Fruit fly (Drosophila melanogaster) whole organism, embryonic: ENCODE results near the gene TwdlX.

Experiments
- Abd-B ChIP-seq: fragments of 200-800 bp; sonication (Bioruptor generic); optimal IDR thresholded peaks from 2 replicates; lab custom pipeline; 2018; ENCODE audit warnings: missing biosample characterization, mild to moderate bottlenecking, missing genetic modification characterization, moderate library complexity
- B-H2 ChIP-seq: fragments of 200-800 bp; sonication (Bioruptor generic); optimal IDR thresholded peaks from 2 replicates; lab custom pipeline; 2018; ENCODE audit warnings: missing biosample characterization, mild to moderate bottlenecking, missing genetic modification characterization
- Bteb2 ChIP-seq: fragments of 200-800 bp; sonication (Bioruptor generic); optimal IDR thresholded peaks from 2 replicates; lab custom pipeline; 2016; ENCODE audit warnings: missing biosample characterization, missing genetic modification characterization
- C15 ChIP-seq: fragments of 200-800 bp; sonication (Bioruptor generic); IDR thresholded peaks from 3 replicates; pipeline ENCODE4 v1.3.6; 2022; ENCODE audit warnings: missing biosample characterization, missing genetic modification characterization
- CG12104 ChIP-seq: fragments of 200-800 bp; sonication (Bioruptor generic); optimal IDR thresholded peaks from 3 replicates; lab custom pipeline; 2016; ENCODE audit warnings: missing biosample characterization, missing genetic modification characterization
- CG12391 ChIP-seq: fragments of 200-800 bp; sonication (Bioruptor generic); optimal IDR thresholded peaks from 3 replicates; lab custom pipeline; 2018; ENCODE audit warnings: missing biosample characterization, mild to moderate bottlenecking, missing genetic modification characterization, moderate library complexity
- CG12744 ChIP-seq: fragments of 200-800 bp; sonication (Bioruptor generic); optimal IDR thresholded peaks from 2 replicates; lab custom pipeline; 2016; ENCODE audit warnings: missing biosample characterization, missing genetic modification characterization
- CG14441 ChIP-seq: fragments of 200-800 bp; sonication (Bioruptor generic); IDR thresholded peaks from 2 replicates; pipeline ENCODE4 v1.3.6; 2022; ENCODE audit warnings: missing biosample characterization, missing genetic modification characterization
- CG1529 ChIP-seq: fragments of 200-800 bp; sonication (Bioruptor generic); optimal IDR thresholded peaks from 3 replicates; lab custom pipeline; 2018; ENCODE audit warnings: missing biosample characterization, missing genetic modification characterization
- CG1603 ChIP-seq: fragments of 200-800 bp; sonication (Bioruptor generic); optimal IDR thresholded peaks from 2 replicates; lab custom pipeline; 2019; ENCODE audit warnings: missing biosample characterization, mild to moderate bottlenecking, missing genetic modification characterization, moderate library complexity
- CG17385 ChIP-seq: fragments of 200-800 bp; sonication (Bioruptor generic); optimal IDR thresholded peaks from 3 replicates; lab custom pipeline; 2018; ENCODE audit warnings: missing biosample characterization, mild to moderate bottlenecking, missing genetic modification characterization
- CG18011 ChIP-seq: fragments of 200-800 bp; sonication (Bioruptor generic); optimal IDR thresholded peaks from 2 replicates; lab custom pipeline; 2017; ENCODE audit warnings: missing biosample characterization, missing genetic modification characterization, mild to moderate bottlenecking, moderate library complexity, missing genotype
- CG2889 ChIP-seq: fragments of 200-800 bp; sonication (Bioruptor generic); IDR thresholded peaks from 3 replicates; pipeline ENCODE4 v1.3.6; 2022; ENCODE audit warnings: missing biosample characterization, missing genetic modification characterization
- CG30403 ChIP-seq: fragments of 200-800 bp; sonication (Bioruptor generic); optimal IDR thresholded peaks from 3 replicates; lab custom pipeline; 2016; ENCODE audit warnings: missing biosample characterization, missing genetic modification characterization
- CG3847 ChIP-seq: fragments of 200-800 bp; sonication (Bioruptor generic); IDR thresholded peaks from 2 replicates; pipeline ENCODE4 v1.3.6; 2022; ENCODE audit warnings: missing biosample characterization, missing genetic modification characterization
- CG4328 ChIP-seq: fragments of 200-800 bp; sonication (Bioruptor generic); optimal IDR thresholded peaks from 3 replicates; lab custom pipeline; 2017; ENCODE audit warnings: missing biosample characterization, missing genetic modification reagents, missing genetic modification characterization
- CG4707 ChIP-seq: fragments of 200-800 bp; sonication (Bioruptor generic); optimal IDR thresholded peaks from 2 replicates; lab custom pipeline; 2018; ENCODE audit warnings: missing biosample characterization, mild to moderate bottlenecking, missing genetic modification characterization, moderate library complexity
- CG4730 ChIP-seq: fragments of 200-800 bp; sonication (Bioruptor generic); IDR thresholded peaks from 2 replicates; pipeline ENCODE4 v1.3.6; 2022; ENCODE audit warnings: missing biosample characterization, missing genetic modification characterization
- CG6272 ChIP-seq: fragments of 200-800 bp; sonication (Bioruptor generic); IDR thresholded peaks from 2 replicates; pipeline ENCODE4 v1.3.6; 2022; ENCODE audit warnings: missing biosample characterization, missing genetic modification characterization
- CG8388 ChIP-seq: fragments of 200-800 bp; sonication (Bioruptor generic); optimal IDR thresholded peaks from 2 replicates; lab custom pipeline; 2019; ENCODE audit warnings: missing biosample characterization, mild to moderate bottlenecking, missing genetic modification characterization, moderate library complexity
- CG8924 ChIP-seq: fragments of 200-800 bp; optimal IDR thresholded peaks from 3 replicates; lab custom pipeline; 2019; ENCODE audit warnings: missing biosample characterization, mild to moderate bottlenecking, missing genetic modification characterization, moderate library complexity
- D19B ChIP-seq: fragments of 200-800 bp; sonication (Bioruptor generic); optimal IDR thresholded peaks from 2 replicates; lab custom pipeline; 2017; ENCODE audit warnings: missing biosample characterization, mild to moderate bottlenecking, missing genetic modification characterization
- Eip74EF ChIP-seq, 2 experiments: fragments of 200-800 bp in 1 of 2; fragments of >200 bp in 1 of 2; sonication (Bioruptor generic) in 1 of 2; optimal IDR thresholded peaks; 2 replicates each; lab custom pipeline; 2017 to 2019; ENCODE audit warnings: missing biosample characterization in 2 of 2, missing genetic modification characterization in 2 of 2, mild to moderate bottlenecking in 1 of 2, moderate library complexity in 1 of 2
- HmgZ ChIP-seq: fragments of 200-800 bp; sonication (Bioruptor generic); optimal IDR thresholded peaks from 2 replicates; lab custom pipeline; 2018; ENCODE audit warnings: missing biosample characterization, mild to moderate bottlenecking, missing genetic modification characterization
- Mad ChIP-seq: fragments of 200-800 bp; sonication (Bioruptor generic); optimal IDR thresholded peaks from 2 replicates; lab custom pipeline; 2016; ENCODE audit warnings: missing biosample characterization, missing genetic modification characterization
- Med ChIP-seq: fragments of 200-800 bp; sonication (Bioruptor generic); peaks from one replicate; lab custom pipeline; 2016; ENCODE audit warnings: missing biosample characterization, missing genetic modification characterization, mild to moderate bottlenecking, inconsistent platforms, moderate library complexity
- Myb ChIP-seq: fragments of 200-800 bp; sonication (Bioruptor generic); optimal IDR thresholded peaks from 2 replicates; lab custom pipeline; 2016; ENCODE audit warnings: missing biosample characterization, missing genetic modification characterization
- NC2β ChIP-seq: fragments of 200-800 bp; sonication (Bioruptor generic); optimal IDR thresholded peaks from 2 replicates; lab custom pipeline; 2016; ENCODE audit warnings: missing biosample characterization, missing genetic modification characterization
- Scr ChIP-seq: fragments of 200-800 bp; sonication (Bioruptor generic); IDR thresholded peaks from 2 replicates; pipeline ENCODE4 v1.3.6; 2022; ENCODE audit warnings: missing biosample characterization, missing genetic modification characterization; ENCODE audit not compliant: partially characterized antibody
- Sox102F ChIP-seq: fragments of 200-800 bp; sonication (Bioruptor generic); optimal IDR thresholded peaks from 2 replicates; lab custom pipeline; 2018; ENCODE audit warnings: missing biosample characterization, mild to moderate bottlenecking, missing genetic modification characterization, moderate library complexity
- Sry-β ChIP-seq: fragments of 200-800 bp; sonication (Bioruptor generic); optimal IDR thresholded peaks from 2 replicates; lab custom pipeline; 2018; ENCODE audit warnings: missing biosample characterization, mild to moderate bottlenecking, missing genetic modification characterization, moderate library complexity
- ab ChIP-seq: fragments of 200-800 bp; sonication (Bioruptor generic); optimal IDR thresholded peaks from 2 replicates; lab custom pipeline; 2016; ENCODE audit warnings: missing biosample characterization, missing genetic modification characterization
- crol ChIP-seq: fragments of 200-800 bp; sonication (Bioruptor generic); IDR thresholded peaks from 2 replicates; pipeline ENCODE4 v1.3.6; 2022; ENCODE audit warnings: missing biosample characterization, missing genetic modification characterization
- disco-r ChIP-seq: fragments of 200-800 bp; sonication (Bioruptor generic); optimal IDR thresholded peaks from 2 replicates; lab custom pipeline; 2016; ENCODE audit warnings: missing biosample characterization, missing genetic modification characterization
- dpn ChIP-seq, 2 experiments: fragments of 200-800 bp; sonication (Bioruptor generic); optimal IDR thresholded peaks; 3 replicates each; lab custom pipeline; 2016; ENCODE audit warnings: missing biosample characterization in 2 of 2, missing genetic modification characterization in 2 of 2
- gro ChIP-seq: fragments of 200-800 bp; sonication (Bioruptor generic); optimal IDR thresholded peaks from 2 replicates; lab custom pipeline; 2016; ENCODE audit warnings: missing biosample characterization, missing genetic modification characterization
- insv ChIP-seq, 2 experiments: fragments of 200-800 bp; sonication (Bioruptor generic); optimal IDR thresholded peaks; 3 replicates each; lab custom pipeline; 2016 to 2018; ENCODE audit warnings: missing biosample characterization in 2 of 2, missing genetic modification characterization in 2 of 2
- luna ChIP-seq: fragments of 200-800 bp; sonication (Bioruptor generic); optimal IDR thresholded peaks from 2 replicates; lab custom pipeline; 2016; ENCODE audit warnings: missing biosample characterization, missing genetic modification characterization
- nerfin-2 ChIP-seq: fragments of 200-800 bp; sonication (Bioruptor generic); IDR thresholded peaks from 2 replicates; pipeline ENCODE4 v1.3.6; 2022; ENCODE audit warnings: missing biosample characterization, missing genetic modification characterization; ENCODE audit not compliant: partially characterized antibody
- odd ChIP-seq: fragments of 200-800 bp; sonication (Bioruptor generic); optimal IDR thresholded peaks from 2 replicates; lab custom pipeline; 2017; ENCODE audit warnings: missing biosample characterization, mild to moderate bottlenecking, missing genetic modification characterization
- ranshi ChIP-seq: fragments of 200-800 bp; sonication (Bioruptor generic); IDR thresholded peaks from 2 replicates; pipeline ENCODE4 v1.3.6; 2022; ENCODE audit warnings: missing biosample characterization, missing genetic modification characterization
- repo ChIP-seq: fragments of 200-800 bp; sonication (Bioruptor generic); optimal IDR thresholded peaks from 2 replicates; lab custom pipeline; 2016; ENCODE audit warnings: missing biosample characterization, missing genetic modification characterization
- seq ChIP-seq: fragments of 200-800 bp; sonication (Bioruptor generic); IDR thresholded peaks from 2 replicates; pipeline ENCODE4 v1.3.6; 2022; ENCODE audit warnings: missing biosample characterization, missing genetic modification characterization
- stwl ChIP-seq: fragments of 200-800 bp; sonication (Bioruptor generic); optimal IDR thresholded peaks from 3 replicates; lab custom pipeline; 2018; ENCODE audit warnings: missing biosample characterization, mild to moderate bottlenecking, missing genetic modification characterization, moderate library complexity
- trem ChIP-seq: fragments of 200-800 bp; optimal IDR thresholded peaks from 3 replicates; lab custom pipeline; 2019; ENCODE audit warnings: missing biosample characterization, mild to moderate bottlenecking, missing genetic modification characterization, moderate library complexity
- trh ChIP-seq: fragments of 200-800 bp; sonication (Bioruptor generic); optimal IDR thresholded peaks from 2 replicates; lab custom pipeline; 2016; ENCODE audit warnings: missing biosample characterization, missing genetic modification characterization
- tx ChIP-seq: fragments of 200-800 bp; sonication (Bioruptor generic); optimal IDR thresholded peaks from 2 replicates; lab custom pipeline; 2016; ENCODE audit warnings: missing biosample characterization, missing genetic modification characterization
- unc-4 ChIP-seq: fragments of 200-800 bp; sonication (Bioruptor generic); IDR thresholded peaks from 2 replicates; pipeline ENCODE4 v1.3.6; 2022; ENCODE audit warnings: missing biosample characterization, missing genetic modification characterization; ENCODE audit not compliant: partially characterized antibody
- vfl ChIP-seq: fragments of 200-800 bp; sonication (Bioruptor generic); optimal IDR thresholded peaks from 2 replicates; lab custom pipeline; 2016; ENCODE audit warnings: missing biosample characterization, missing genetic modification characterization
- vvl ChIP-seq: fragments of 200-800 bp; sonication (Bioruptor generic); IDR thresholded peaks from 2 replicates; pipeline ENCODE4 v1.3.6; 2022; ENCODE audit warnings: missing biosample characterization, missing genetic modification characterization
- zfh1 ChIP-seq: fragments of 200-800 bp; sonication (Bioruptor generic); IDR thresholded peaks from 3 replicates; pipeline ENCODE4 v1.3.6; 2022; ENCODE audit warnings: missing biosample characterization, missing genetic modification characterization

TwdlX gene

DNA sequence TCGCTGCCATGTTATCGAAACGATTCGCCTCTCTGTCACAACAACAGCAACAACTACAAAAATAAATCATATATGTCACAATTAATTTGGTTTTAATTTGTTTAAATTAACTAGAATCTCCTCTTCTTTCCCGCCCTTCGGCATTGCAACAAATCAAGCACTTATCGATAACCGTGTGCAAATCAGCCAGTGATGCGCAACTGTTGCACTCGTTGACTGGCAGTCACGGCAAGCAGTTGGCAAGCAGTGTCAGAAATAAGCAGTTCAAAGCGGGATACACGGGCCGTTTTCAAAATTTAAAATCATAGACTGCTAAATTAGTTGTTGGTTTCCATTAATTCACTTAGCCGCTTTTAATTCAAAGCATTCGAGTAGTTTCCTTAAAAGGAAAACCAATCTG is 47.1 kb upstream of the TwdlX start, which contains the start of gene Axs (continued):
- TF ChIP-seq Sry-β (GFP tag; lab: Kevin White, UChicago) (peak; percentile 87), HmgZ (tag; lab: Kevin White, UChicago) (peak; percentile 51), CG30403 (GFP tag; lab: Kevin White, UChicago) (peak; percentile 25), B-H2 (GFP tag; lab: Kevin White, UChicago) (no peak), unc-4 (GFP tag; lab: Robert Waterston, UW) (peak; percentile 64), repo (GFP tag; lab: Kevin White, UChicago) (no peak), CG12744 (GFP tag; lab: Kevin White, UChicago) (no peak), CG3847 (GFP tag; lab: Robert Waterston, UW) (peak; percentile 30), odd (GFP tag; lab: Kevin White, UChicago) (no peak), Med (peak; percentile 89), C15 (GFP tag; lab: Robert Waterston, UW) (no peak), Myb (peak; percentile 84), zfh1 (GFP tag; lab: Robert Waterston, UW) (0 out of 3 replicates have a peak, but pooled peaks have one; percentile 7), CG6272 (GFP tag; lab: Robert Waterston, UW) (no peak), stwl (tag; lab: Kevin White, UChicago) (peak; percentile 64), ab (GFP tag; lab: Kevin White, UChicago) (no peak), NC2β (GFP tag; lab: Kevin White, UChicago) (peak; percentile 34), disco-r (GFP tag; lab: Kevin White, UChicago) (no peak), CG4328 (no peak), trh (GFP tag; lab: Kevin White, UChicago) (no peak), CG1603 (tag; lab: Kevin White, UChicago) (peak; percentile 66), trem (tag; lab: Kevin White, UChicago) (peak; percentile 61), CG12104 (no peak), vfl (GFP tag; lab: Kevin White, UChicago) (peak; percentile 46), dpn (GFP tag; optimal IDR thresholded peaks at IDR 0.05; lab: Kevin White, UChicago) (peak; percentile 26 to 39), CG8388 (GFP tag; lab: Kevin White, UChicago) (no peak), ranshi (GFP tag; lab: Robert Waterston, UW) (no peak), tx (peak; percentile 30), nerfin-2 (GFP tag; lab: Robert Waterston, UW) (peak; percentile 52), CG4707 (GFP tag; lab: Kevin White, UChicago) (no peak), Bteb2 (no peak), Sox102F (no peak), vvl (GFP tag; lab: Robert Waterston, UW) (peak; percentile 76), insv (GFP tag; optimal IDR thresholded peaks at IDR 0.05; lab: Kevin White, UChicago) (peak in 1 of 2 experiments; percentile 20), CG12391 (peak; percentile 33), CG14441 (GFP tag; lab: Robert Waterston, UW) (no peak), CG18011 (GFP tag; lab: Kevin White, UChicago) (peak; percentile 4), Mad (GFP tag; lab: Kevin White, UChicago) (peak; percentile 27), crol (GFP tag; lab: Robert Waterston, UW) (no peak), CG8924 (tag; lab: Kevin White, UChicago) (peak; percentile 35), seq (no peak), CG1529 (GFP tag; lab: Kevin White, UChicago) (no peak), CG4730 (GFP tag; lab: Robert Waterston, UW) (no peak), luna (GFP tag; lab: Kevin White, UChicago) (no peak), D19B (GFP tag; lab: Kevin White, UChicago) (no peak), CG17385 (GFP tag; lab: Kevin White, UChicago) (peak; percentile 78), Abd-B (peak; percentile 4), CG2889 (no peak), Scr (GFP tag; lab: Robert Waterston, UW) (peak; percentile 68), gro (peak; percentile 51), Eip74EF (GFP tag; optimal IDR thresholded peaks at IDR 0.05; lab: Kevin White, UChicago) (peak in 1 of 2 experiments; percentile 81)
